Fruit fly (Drosophila melanogaster) whole organism, embryonic: ENCODE measurements around the gene ZnT77C.

Source experiments
- Abd-B ChIP-seq: fragments of 200-800 bp; sonication (Bioruptor generic); optimal IDR thresholded peaks from 2 replicates; lab custom pipeline; 2018; ENCODE audit warnings: missing biosample characterization, mild to moderate bottlenecking, missing genetic modification characterization, moderate library complexity
- Atf-2 ChIP-seq: fragments of 200-800 bp; sonication (Bioruptor generic); optimal IDR thresholded peaks from 2 replicates; lab custom pipeline; 2016; ENCODE audit warnings: missing biosample characterization, missing genetic modification characterization
- CG10267 ChIP-seq: fragments of 200-800 bp; sonication (Bioruptor generic); optimal IDR thresholded peaks from 2 replicates; lab custom pipeline; 2018; ENCODE audit warnings: missing biosample characterization, mild to moderate bottlenecking, missing genetic modification characterization, moderate library complexity
- CG10654 ChIP-seq: fragments of 200-800 bp; sonication (Bioruptor generic); optimal IDR thresholded peaks from 2 replicates; lab custom pipeline; 2016; ENCODE audit warnings: missing biosample characterization, missing genetic modification characterization
- CG11398 ChIP-seq: fragments of 200-800 bp; sonication (Bioruptor generic); optimal IDR thresholded peaks from 2 replicates; lab custom pipeline; 2016; ENCODE audit warnings: missing biosample characterization, missing genetic modification characterization
- CG12104 ChIP-seq: fragments of 200-800 bp; sonication (Bioruptor generic); optimal IDR thresholded peaks from 3 replicates; lab custom pipeline; 2016; ENCODE audit warnings: missing biosample characterization, missing genetic modification characterization
- CG13894 ChIP-seq: fragments of 200-800 bp; sonication (Bioruptor generic); optimal IDR thresholded peaks from 3 replicates; lab custom pipeline; 2018; ENCODE audit warnings: missing biosample characterization, mild to moderate bottlenecking, missing genetic modification characterization, moderate library complexity
- CG17186 ChIP-seq: fragments of 200-800 bp; sonication (Bioruptor generic); optimal IDR thresholded peaks from 3 replicates; lab custom pipeline; 2017; ENCODE audit warnings: missing biosample characterization, missing genetic modification reagents, missing genetic modification characterization
- CG17612 ChIP-seq: fragments of 200-800 bp; sonication (Bioruptor generic); IDR thresholded peaks from 2 replicates; pipeline ENCODE4 v1.3.6; 2022; ENCODE audit warnings: missing biosample characterization, missing genetic modification characterization
- CG2875 ChIP-seq: fragments of 200-800 bp; sonication (Bioruptor generic); optimal IDR thresholded peaks from 2 replicates; lab custom pipeline; 2017; ENCODE audit warnings: missing biosample characterization, mild to moderate bottlenecking, missing genetic modification characterization, missing genetic modification reagents
- CG30403 ChIP-seq: fragments of 200-800 bp; sonication (Bioruptor generic); optimal IDR thresholded peaks from 3 replicates; lab custom pipeline; 2016; ENCODE audit warnings: missing biosample characterization, missing genetic modification characterization
- CG31365 ChIP-seq: fragments of 200-800 bp; sonication (Bioruptor generic); optimal IDR thresholded peaks from 2 replicates; lab custom pipeline; 2018; ENCODE audit warnings: missing biosample characterization, mild to moderate bottlenecking, missing genetic modification characterization
- CG6791 ChIP-seq: fragments of 200-800 bp; sonication (Bioruptor generic); IDR thresholded peaks from 3 replicates; pipeline ENCODE4 v1.3.6; 2022; ENCODE audit warnings: missing biosample characterization, missing genetic modification characterization; ENCODE audit not compliant: partially characterized antibody
- CG8765 ChIP-seq: fragments of 200-800 bp; sonication (Bioruptor generic); IDR thresholded peaks from 2 replicates; pipeline ENCODE4 v1.3.6; 2022; ENCODE audit warnings: missing biosample characterization, missing genetic modification characterization
- CG9437 ChIP-seq: fragments of 200-800 bp; sonication (Bioruptor generic); optimal IDR thresholded peaks from 2 replicates; lab custom pipeline; 2018; ENCODE audit warnings: missing biosample characterization, mild to moderate bottlenecking, missing genetic modification characterization
- CHES-1-like ChIP-seq: fragments of 200-800 bp; sonication (Bioruptor generic); optimal IDR thresholded peaks from 2 replicates; lab custom pipeline; 2016; ENCODE audit warnings: missing biosample characterization, missing genetic modification characterization
- Camta ChIP-seq: fragments of 200-800 bp; sonication (Bioruptor generic); optimal IDR thresholded peaks from 2 replicates; lab custom pipeline; 2016; ENCODE audit warnings: missing biosample characterization, missing genetic modification characterization
- D19B ChIP-seq: fragments of 200-800 bp; sonication (Bioruptor generic); optimal IDR thresholded peaks from 2 replicates; lab custom pipeline; 2017; ENCODE audit warnings: missing biosample characterization, mild to moderate bottlenecking, missing genetic modification characterization
- Doc3 ChIP-seq: fragments of 200-800 bp; sonication (Bioruptor generic); IDR thresholded peaks from 3 replicates; pipeline ENCODE4 v1.3.6; 2022; ENCODE audit warnings: missing biosample characterization, missing genetic modification characterization; ENCODE audit not compliant: partially characterized antibody
- E2f2 ChIP-seq: fragments of 200-800 bp; sonication (Bioruptor generic); IDR thresholded peaks from 2 replicates; pipeline ENCODE4 v1.3.6; 2022; ENCODE audit warnings: missing biosample characterization, missing genetic modification characterization
- Fer1 ChIP-seq: fragments of 200-800 bp; sonication (Bioruptor generic); optimal IDR thresholded peaks from 2 replicates; lab custom pipeline; 2017; ENCODE audit warnings: missing biosample characterization, mild to moderate bottlenecking, missing genetic modification characterization
- Gsc ChIP-seq: fragments of 200-800 bp; sonication (Bioruptor generic); IDR thresholded peaks from 2 replicates; pipeline ENCODE4 v1.3.6; 2022; ENCODE audit warnings: missing biosample characterization, missing genetic modification characterization
- H2.0 ChIP-seq: fragments of 200-800 bp; sonication (Bioruptor generic); IDR thresholded peaks from 2 replicates; pipeline ENCODE4 v1.3.6; 2022; ENCODE audit warnings: missing biosample characterization, missing genetic modification characterization
- HLHmδ ChIP-seq: fragments of 200-800 bp; sonication (Bioruptor generic); optimal IDR thresholded peaks from 2 replicates; lab custom pipeline; 2018; ENCODE audit warnings: missing biosample characterization, mild to moderate bottlenecking, missing genetic modification characterization, moderate library complexity
- HmgD ChIP-seq: fragments of 200-800 bp; sonication (Bioruptor generic); optimal IDR thresholded peaks from 3 replicates; lab custom pipeline; 2016; ENCODE audit warnings: missing biosample characterization, missing genetic modification characterization
- Mad ChIP-seq: fragments of 200-800 bp; sonication (Bioruptor generic); optimal IDR thresholded peaks from 2 replicates; lab custom pipeline; 2016; ENCODE audit warnings: missing biosample characterization, missing genetic modification characterization
- Mrtf ChIP-seq: fragments of 200-800 bp; sonication (Bioruptor generic); IDR thresholded peaks from 3 replicates; pipeline ENCODE4 v1.3.6; 2022; ENCODE audit warnings: missing biosample characterization, missing genetic modification characterization
- NK7.1 ChIP-seq: fragments of 200-800 bp; sonication (Bioruptor generic); optimal IDR thresholded peaks from 3 replicates; lab custom pipeline; 2016; ENCODE audit warnings: missing biosample characterization, missing genetic modification characterization
- Oaz ChIP-seq: fragments of 200-800 bp; sonication (Bioruptor generic); IDR thresholded peaks from 2 replicates; pipeline ENCODE4 v1.3.6; 2022; ENCODE audit warnings: missing biosample characterization, missing genetic modification characterization
- Sox100B ChIP-seq: fragments of 200-800 bp; sonication (Bioruptor generic); optimal IDR thresholded peaks from 3 replicates; lab custom pipeline; 2018; ENCODE audit warnings: missing biosample characterization, mild to moderate bottlenecking, missing genetic modification characterization
- Ssrp ChIP-seq: fragments of 200-800 bp; sonication (Bioruptor generic); optimal IDR thresholded peaks from 2 replicates; lab custom pipeline; 2018; ENCODE audit warnings: missing biosample characterization, mild to moderate bottlenecking, missing genetic modification characterization, moderate library complexity
- Xbp1 ChIP-seq: fragments of 200-800 bp; sonication (Bioruptor generic); optimal IDR thresholded peaks from 3 replicates; lab custom pipeline; 2016; ENCODE audit warnings: missing biosample characterization, mild to moderate bottlenecking, missing genetic modification characterization
- al ChIP-seq: fragments of 200-800 bp; sonication (Bioruptor generic); IDR thresholded peaks from 2 replicates; pipeline ENCODE4 v1.3.6; 2022; ENCODE audit warnings: missing biosample characterization, missing genetic modification characterization
- ase ChIP-seq: fragments of 200-800 bp; sonication (Bioruptor generic); IDR thresholded peaks from 3 replicates; pipeline ENCODE4 v1.3.6; 2022; ENCODE audit warnings: missing biosample characterization, missing genetic modification characterization
- br ChIP-seq: fragments of >200 bp; optimal IDR thresholded peaks from 2 replicates; lab custom pipeline; 2017
- emc ChIP-seq: fragments of 200-800 bp; sonication (Bioruptor generic); optimal IDR thresholded peaks from 2 replicates; lab custom pipeline; 2016; ENCODE audit warnings: missing biosample characterization, missing genetic modification characterization
- eyg ChIP-seq: fragments of 200-800 bp; sonication (Bioruptor generic); optimal IDR thresholded peaks from 3 replicates; lab custom pipeline; 2016; ENCODE audit warnings: missing biosample characterization, missing genetic modification characterization
- fd96Cb ChIP-seq: fragments of 200-800 bp; sonication (Bioruptor generic); optimal IDR thresholded peaks from 2 replicates; lab custom pipeline; 2018; ENCODE audit warnings: missing biosample characterization, mild to moderate bottlenecking, missing genetic modification characterization, moderate library complexity
- gro ChIP-seq: fragments of 200-800 bp; sonication (Bioruptor generic); optimal IDR thresholded peaks from 2 replicates; lab custom pipeline; 2016; ENCODE audit warnings: missing biosample characterization, missing genetic modification characterization
- hbn ChIP-seq: fragments of 200-800 bp; sonication (Bioruptor generic); IDR thresholded peaks from 2 replicates; pipeline ENCODE4 v1.3.6; 2022; ENCODE audit warnings: missing biosample characterization, missing genetic modification characterization; ENCODE audit not compliant: partially characterized antibody
- insv ChIP-seq, 2 experiments: fragments of 200-800 bp; sonication (Bioruptor generic); optimal IDR thresholded peaks; 3 replicates each; lab custom pipeline; 2016 to 2018; ENCODE audit warnings: missing biosample characterization in 2 of 2, missing genetic modification characterization in 2 of 2
- kay ChIP-seq: fragments of 200-800 bp; sonication (Bioruptor generic); optimal IDR thresholded peaks from 2 replicates; lab custom pipeline; 2016; ENCODE audit warnings: missing biosample characterization, missing genetic modification characterization
- kni ChIP-seq: fragments of 200-800 bp; sonication (Bioruptor generic); optimal IDR thresholded peaks from 3 replicates; lab custom pipeline; 2017; ENCODE audit warnings: mild to moderate bottlenecking, missing biosample characterization, missing genetic modification reagents, missing genetic modification characterization
- knrl ChIP-seq: fragments of 200-800 bp; sonication (Bioruptor generic); IDR thresholded peaks from 3 replicates; pipeline ENCODE4 v1.3.6; 2022; ENCODE audit warnings: missing biosample characterization, missing genetic modification characterization; ENCODE audit not compliant: partially characterized antibody
- nau ChIP-seq: fragments of 200-800 bp; sonication (Bioruptor generic); optimal IDR thresholded peaks from 3 replicates; lab custom pipeline; 2017; ENCODE audit warnings: missing biosample characterization, mild to moderate bottlenecking, missing genetic modification characterization, missing genetic modification reagents
- pan ChIP-seq, 4 experiments: fragments of >200 bp in 3 of 4; fragments of 200-800 bp in 1 of 4; sonication (Bioruptor generic) in 1 of 4; optimal IDR thresholded peaks in 3 of 4; IDR thresholded peaks in 1 of 4; 2 replicates each; pipeline versions ENCODE4 v1.3.6 to Lab custom; 2017 to 2022; ENCODE audit warnings: missing biosample characterization in 2 of 4, missing genetic modification characterization in 2 of 4, mixed read lengths in 1 of 4
- pum ChIP-seq: fragments of 200-800 bp; sonication (Bioruptor generic); optimal IDR thresholded peaks from 2 replicates; lab custom pipeline; 2016; ENCODE audit warnings: missing biosample characterization, missing genetic modification characterization
- run ChIP-seq: fragments of 200-800 bp; sonication (Bioruptor generic); optimal IDR thresholded peaks from 3 replicates; lab custom pipeline; 2018; ENCODE audit warnings: missing biosample characterization, mild to moderate bottlenecking, missing genetic modification characterization
- seq ChIP-seq: fragments of 200-800 bp; sonication (Bioruptor generic); IDR thresholded peaks from 2 replicates; pipeline ENCODE4 v1.3.6; 2022; ENCODE audit warnings: missing biosample characterization, missing genetic modification characterization
- zfh1 ChIP-seq: fragments of 200-800 bp; sonication (Bioruptor generic); IDR thresholded peaks from 3 replicates; pipeline ENCODE4 v1.3.6; 2022; ENCODE audit warnings: missing biosample characterization, missing genetic modification characterization

ZnT77C gene

DNA sequence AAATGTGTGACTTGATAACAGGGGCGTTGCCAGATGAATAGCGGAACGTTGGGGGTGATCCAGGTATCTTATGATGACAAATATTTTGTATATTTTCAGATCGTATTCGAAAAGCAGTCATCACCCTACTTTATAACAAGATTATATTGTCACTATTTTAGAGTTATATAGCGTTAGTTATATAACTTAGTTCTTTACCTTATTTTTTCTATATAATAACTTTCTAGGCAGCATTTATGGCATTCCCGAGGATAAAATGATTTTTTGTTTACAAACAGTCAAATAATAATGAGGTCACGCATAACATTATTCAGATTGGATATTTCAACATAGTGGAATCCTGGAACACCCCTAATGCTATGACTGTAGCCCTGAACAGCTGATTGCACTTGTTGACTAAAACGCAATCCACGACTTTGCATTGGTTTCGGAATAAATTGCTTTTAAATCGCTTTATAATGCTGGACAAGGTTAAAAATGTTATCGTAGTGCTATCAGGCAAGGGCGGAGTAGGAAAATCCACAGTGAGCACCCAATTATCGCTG, 31.5 kb upstream of the ZnT77C start, which contains the start of gene Nubp2 (continued):
- TF ChIP-seq Gsc (no peak; the same call in 1 of the 2 replicates), CG2875 (GFP tag; lab: Kevin White, UChicago) (peak; percentile 76), HmgD (GFP tag; lab: Kevin White, UChicago) (peak; percentile 40), pum (GFP tag; lab: Kevin White, UChicago) (peak; percentile 96), Mad (peak; percentile 95), Oaz (peak; percentile 88), insv (GFP tag; optimal IDR thresholded peaks at IDR 0.05; lab: Kevin White, UChicago) (peak in 1 of 2 experiments; percentile 88), CG31365 (tag; lab: Kevin White, UChicago) (peak; percentile 51), Camta (GFP tag; lab: Kevin White, UChicago) (peak; percentile 92), zfh1 (GFP tag; lab: Robert Waterston, UW) (peak; percentile 91), al (GFP tag; lab: Robert Waterston, UW) (peak; percentile 95), Atf-2 (GFP tag; lab: Kevin White, UChicago) (peak; percentile 91), Sox100B (GFP tag; lab: Kevin White, UChicago) (peak; percentile 94), seq (GFP tag; lab: Robert Waterston, UW) (peak; percentile 92), pan (optimal IDR thresholded peaks at IDR 0.05; lab: Kevin White, UChicago) (no peak), pan (GFP tag; optimal IDR thresholded peaks at IDR 0.05 in 1 of 2, IDR thresholded peaks at IDR 0.05 in 1 of 2) (peak in 1 of 2 experiments; percentile 90), ase (GFP tag; lab: Robert Waterston, UW) (peak; percentile 88), D19B (GFP tag; lab: Kevin White, UChicago) (peak; percentile 89), H2.0 (GFP tag; lab: Robert Waterston, UW) (peak; percentile 90), run (tag; lab: Kevin White, UChicago) (peak; percentile 84), emc (GFP tag; lab: Kevin White, UChicago) (peak; percentile 90), HLHmδ (GFP tag; lab: Kevin White, UChicago) (no peak), eyg (GFP tag; lab: Kevin White, UChicago) (peak; percentile 80), CG13894 (peak; percentile 95), hbn (GFP tag; lab: Robert Waterston, UW) (no peak), CHES-1-like (GFP tag; lab: Kevin White, UChicago) (peak; percentile 94), NK7.1 (GFP tag; lab: Kevin White, UChicago) (peak; percentile 85), Mrtf (GFP tag; lab: Robert Waterston, UW) (peak; percentile 89), CG12104 (peak; percentile 95), CG8765 (GFP tag; lab: Robert Waterston, UW) (peak; percentile 88), CG10267 (tag; lab: Kevin White, UChicago) (peak; percentile 92), CG6791 (GFP tag; lab: Robert Waterston, UW) (no peak), E2f2 (GFP tag; lab: Robert Waterston, UW) (peak; percentile 72), CG10654 (GFP tag; lab: Kevin White, UChicago) (peak; percentile 96), br (no peak), Abd-B (GFP tag; lab: Kevin White, UChicago) (peak; percentile 98), nau (GFP tag; lab: Kevin White, UChicago) (peak; percentile 87), CG30403 (GFP tag; lab: Kevin White, UChicago) (peak; percentile 99), gro (GFP tag; lab: Kevin White, UChicago) (peak; percentile 91), kay (GFP tag; lab: Kevin White, UChicago) (peak; percentile 96), kni (peak; percentile 93), Xbp1 (GFP tag; lab: Kevin White, UChicago) (peak; percentile 98), Doc3 (no peak), Ssrp (tag; lab: Kevin White, UChicago) (peak; percentile 97), fd96Cb (tag; lab: Kevin White, UChicago) (peak; percentile 95), Fer1 (peak; percentile 93), CG9437 (GFP tag; lab: Kevin White, UChicago) (peak; percentile 90), CG17612 (GFP tag; lab: Robert Waterston, UW) (peak; percentile 84), knrl (GFP tag; lab: Robert Waterston, UW) (peak; percentile 28; the same call in 1 of the 3 replicates), CG17186 (GFP tag; lab: Kevin White, UChicago) (peak; percentile 84), CG11398 (peak; percentile 70)
